Worm (Caenorhabditis elegans): Measurements from ENCODE around the gene C27D8.4.
"Not testable (repeated sequence)": the region's sequence is repeated elsewhere in the genome, so short reads cannot be mapped to it uniquely, and the experiment has no call there.

DNA sequence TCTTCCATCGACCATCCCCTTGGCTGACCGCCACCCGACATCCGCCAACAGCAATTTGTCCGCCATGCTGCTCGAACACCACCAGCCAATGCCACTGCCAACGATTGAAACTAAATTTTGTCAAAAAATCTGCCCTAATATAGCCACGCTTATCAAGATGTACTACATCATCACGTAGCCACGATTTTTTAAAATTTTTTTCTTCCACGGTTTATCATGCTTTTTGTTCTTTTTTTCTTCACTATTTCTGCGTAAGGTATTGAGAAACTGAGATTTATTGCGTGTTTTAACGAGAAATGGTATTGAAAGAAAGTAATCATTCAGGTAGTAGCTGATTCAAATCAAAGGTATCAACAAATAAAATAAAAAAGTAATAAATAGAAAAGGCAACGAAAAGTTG lies 26.8 kb upstream of the C27D8.4 start, which contains the start of gene T23B5.6:
- not testable (repeated sequence) for TF ChIP-seq ceh-100 (GFP tag; IDR thresholded peaks at IDR 0.05); ztf-3 (GFP tag; optimal IDR thresholded peaks at IDR 0.05); dpff-1 (tag; optimal IDR thresholded peaks at IDR 0.05); attf-3 (GFP tag; conservative IDR thresholded peaks at IDR 0.05); chd-7 (tag; optimal IDR thresholded peaks at IDR 0.05); lin-35 (GFP tag; optimal IDR thresholded peaks at IDR 0.05); athp-1 (tag; optimal IDR thresholded peaks at IDR 0.05); nhr-27 (tag; optimal IDR thresholded peaks at IDR 0.05); pha-4 (tag; optimal IDR thresholded peaks at IDR 0.05); aptf-2 (GFP tag; conservative IDR thresholded peaks at IDR 0.05); snpc-4 (GFP tag; optimal IDR thresholded peaks at IDR 0.05); snpc-4 (tag; optimal IDR thresholded peaks at IDR 0.05); sdz-38 (tag; optimal IDR thresholded peaks at IDR 0.05); K11D2.4 (GFP tag; IDR thresholded peaks at IDR 0.05); F22D6.2 (tag; optimal IDR thresholded peaks at IDR 0.05)

Measured in whole organism, young adult.